Fruit fly (Drosophila melanogaster) whole organism, pupa: ENCODE results near the gene CG11980.

Experiments
- CG12605 ChIP-seq: fragments of 200-800 bp; sonication (Bioruptor generic); IDR thresholded peaks from 2 replicates; pipeline ENCODE4 v1.3.6; 2022; ENCODE audit warnings: missing biosample characterization, missing genetic modification characterization
- CG13204 ChIP-seq: fragments of 200-800 bp; sonication (Bioruptor generic); optimal IDR thresholded peaks from 2 replicates; lab custom pipeline; 2018; ENCODE audit warnings: missing biosample characterization, mild to moderate bottlenecking, missing genetic modification characterization, moderate library complexity
- CG8301 ChIP-seq: fragments of 200-800 bp; sonication (Bioruptor generic); optimal IDR thresholded peaks from 2 replicates; lab custom pipeline; 2018; ENCODE audit warnings: missing biosample characterization, mild to moderate bottlenecking, missing genetic modification characterization
- D1 ChIP-seq: fragments of 200-800 bp; sonication (Bioruptor generic); optimal IDR thresholded peaks from 2 replicates; lab custom pipeline; 2018; ENCODE audit warnings: missing biosample characterization, mild to moderate bottlenecking, missing genetic modification characterization, moderate library complexity
- Ets98B ChIP-seq: fragments of 200-800 bp; sonication (Bioruptor generic); IDR thresholded peaks from 2 replicates; pipeline ENCODE4 v1.3.6; 2022; ENCODE audit warnings: missing biosample characterization, missing genetic modification characterization
- fd96Ca ChIP-seq: fragments of 200-800 bp; sonication (Bioruptor generic); IDR thresholded peaks from 3 replicates; pipeline ENCODE4 v1.3.6; 2022; ENCODE audit warnings: missing biosample characterization, missing genetic modification characterization

- no peak for TF ChIP-seq CG12605 (GFP tag; lab: Robert Waterston, UW)
- no peak for TF ChIP-seq CG13204 (GFP tag; lab: Kevin White, UChicago)
- TF ChIP-seq D1 (tag; lab: Kevin White, UChicago) = no peak
- no peak for TF ChIP-seq CG8301 (tag; lab: Kevin White, UChicago)
- no peak for TF ChIP-seq Ets98B (GFP tag; lab: Robert Waterston, UW)
- TF ChIP-seq fd96Ca (GFP tag; lab: Robert Waterston, UW) = no peak
Measured at dm6 chr3R:8969926-8970306, 33.9 kb upstream of the CG11980 start.
